Fruit fly (Drosophila melanogaster) whole organism, prepupa: Measurements from ENCODE around the gene CG32066.

Experiments used
- Blimp-1 ChIP-seq: fragments of 200-800 bp; sonication (Bioruptor generic); optimal IDR thresholded peaks from 3 replicates; lab custom pipeline; 2017; ENCODE audit warnings: missing biosample characterization, missing genetic modification characterization, mild to moderate bottlenecking, moderate library complexity, missing genetic modification reagents
- CG10631 ChIP-seq: fragments of 200-800 bp; sonication (Bioruptor generic); optimal IDR thresholded peaks from 2 replicates; lab custom pipeline; 2016; ENCODE audit warnings: missing biosample characterization, missing genetic modification characterization
- CG10669 ChIP-seq: fragments of 200-800 bp; sonication (Bioruptor generic); optimal IDR thresholded peaks from 3 replicates; lab custom pipeline; 2018; ENCODE audit warnings: missing biosample characterization, mild to moderate bottlenecking, missing genetic modification characterization, moderate library complexity
- CG11762 ChIP-seq: fragments of 200-800 bp; sonication (Bioruptor generic); optimal IDR thresholded peaks from 3 replicates; lab custom pipeline; 2016; ENCODE audit warnings: missing biosample characterization, missing genetic modification characterization; ENCODE audit not compliant: insufficient read depth
- CG11902 ChIP-seq: fragments of 200-800 bp; sonication (Bioruptor generic); optimal IDR thresholded peaks from 3 replicates; lab custom pipeline; 2016; ENCODE audit warnings: missing biosample characterization, missing genetic modification characterization
- CG15336 ChIP-seq: fragments of 200-800 bp; sonication (Bioruptor generic); IDR thresholded peaks from 2 replicates; pipeline ENCODE4 v1.3.6; 2022; ENCODE audit warnings: missing biosample characterization, missing genetic modification characterization
- CG1621 ChIP-seq: fragments of 200-800 bp; sonication (Bioruptor generic); optimal IDR thresholded peaks from 3 replicates; lab custom pipeline; 2018; ENCODE audit warnings: missing biosample characterization, mild to moderate bottlenecking, missing genetic modification characterization
- CG16779 ChIP-seq: fragments of 200-800 bp; sonication (Bioruptor generic); optimal IDR thresholded peaks from 3 replicates; lab custom pipeline; 2017; ENCODE audit warnings: missing biosample characterization, mild to moderate bottlenecking, missing genetic modification characterization
- CG3032 ChIP-seq: fragments of 200-800 bp; optimal IDR thresholded peaks from 2 replicates; lab custom pipeline; 2019; ENCODE audit warnings: missing biosample characterization, mild to moderate bottlenecking, missing genetic modification characterization, moderate library complexity
- CG32006 ChIP-seq: fragments of 200-800 bp; sonication (Bioruptor generic); optimal IDR thresholded peaks from 3 replicates; lab custom pipeline; 2017; ENCODE audit warnings: missing biosample characterization, mild to moderate bottlenecking, missing genetic modification characterization
- CG3919 ChIP-seq: fragments of 200-800 bp; sonication (Bioruptor generic); optimal IDR thresholded peaks from 3 replicates; lab custom pipeline; 2016; ENCODE audit warnings: missing biosample characterization, missing genetic modification characterization
- CG4318 ChIP-seq: fragments of 200-800 bp; sonication (Bioruptor generic); optimal IDR thresholded peaks from 3 replicates; lab custom pipeline; 2017; ENCODE audit warnings: missing biosample characterization, mild to moderate bottlenecking, missing genetic modification characterization
- CG6276 ChIP-seq: fragments of 200-800 bp; sonication (Bioruptor generic); optimal IDR thresholded peaks from 2 replicates; lab custom pipeline; 2017; ENCODE audit warnings: missing biosample characterization, mild to moderate bottlenecking, missing genetic modification characterization
- CG6792 ChIP-seq: fragments of 200-800 bp; sonication (Bioruptor generic); optimal IDR thresholded peaks from 3 replicates; lab custom pipeline; 2016; ENCODE audit warnings: missing biosample characterization, missing genetic modification characterization
- CG6808 ChIP-seq: fragments of 200-800 bp; sonication (Bioruptor generic); optimal IDR thresholded peaks from 3 replicates; lab custom pipeline; 2017; ENCODE audit warnings: missing biosample characterization, missing genetic modification characterization, mild to moderate bottlenecking, moderate library complexity, missing genetic modification reagents
- CG7368 ChIP-seq: fragments of 200-800 bp; sonication (Bioruptor generic); optimal IDR thresholded peaks from 3 replicates; lab custom pipeline; 2016; ENCODE audit warnings: missing biosample characterization, missing genetic modification characterization
- CG8119 ChIP-seq: fragments of 200-800 bp; sonication (Bioruptor generic); IDR thresholded peaks from 3 replicates; pipeline ENCODE4 v1.3.6; 2022; ENCODE audit warnings: missing biosample characterization, missing genetic modification characterization
- CG8319 ChIP-seq: fragments of 200-800 bp; sonication (Bioruptor generic); optimal IDR thresholded peaks from 3 replicates; lab custom pipeline; 2016; ENCODE audit warnings: missing biosample characterization, missing genetic modification characterization
- CG8632 ChIP-seq: fragments of 200-800 bp; sonication (Bioruptor generic); optimal IDR thresholded peaks from 3 replicates; lab custom pipeline; 2016; ENCODE audit warnings: missing biosample characterization, missing genetic modification characterization
- CG9139 ChIP-seq: fragments of 200-800 bp; sonication (Bioruptor generic); optimal IDR thresholded peaks from 3 replicates; lab custom pipeline; 2017; ENCODE audit warnings: missing biosample characterization, mild to moderate bottlenecking, missing genetic modification characterization
- Eip75B ChIP-seq: fragments of 200-800 bp; sonication (Bioruptor generic); optimal IDR thresholded peaks from 3 replicates; lab custom pipeline; 2016; ENCODE audit warnings: missing biosample characterization, missing genetic modification characterization
- Eip78C ChIP-seq: fragments of 200-800 bp; sonication (Bioruptor generic); peaks from one replicate; lab custom pipeline; 2016; ENCODE audit warnings: missing biosample characterization, missing genetic modification characterization
- Eip93F ChIP-seq: fragments of 200-800 bp; sonication (Bioruptor generic); optimal IDR thresholded peaks from 2 replicates; lab custom pipeline; 2016; ENCODE audit warnings: missing biosample characterization, mild to moderate bottlenecking, missing genetic modification characterization
- Ets21C ChIP-seq: fragments of 200-800 bp; sonication (Bioruptor generic); optimal IDR thresholded peaks from 3 replicates; lab custom pipeline; 2016; ENCODE audit warnings: missing biosample characterization, missing genetic modification characterization
- Ets96B ChIP-seq: fragments of 200-800 bp; optimal IDR thresholded peaks from 2 replicates; lab custom pipeline; 2019; ENCODE audit warnings: missing biosample characterization, mild to moderate bottlenecking, missing genetic modification characterization, moderate library complexity
- Hr38 ChIP-seq: sonication (Bioruptor generic); optimal IDR thresholded peaks from 2 replicates; lab custom pipeline; 2016; ENCODE audit warnings: missing biosample characterization, missing genetic modification characterization
- Hr39 ChIP-seq: fragments of 200-800 bp; sonication (Bioruptor generic); optimal IDR thresholded peaks from 2 replicates; lab custom pipeline; 2016; ENCODE audit warnings: missing biosample characterization, missing genetic modification characterization
- Hr4 ChIP-seq: fragments of 200-800 bp; sonication (Bioruptor generic); optimal IDR thresholded peaks from 3 replicates; lab custom pipeline; 2016; ENCODE audit warnings: missing biosample characterization, missing genetic modification characterization
- Met ChIP-seq: fragments of 200-800 bp; sonication (Bioruptor generic); optimal IDR thresholded peaks from 3 replicates; lab custom pipeline; 2016; ENCODE audit warnings: missing biosample characterization, missing genetic modification characterization
- Sox102F ChIP-seq: fragments of 200-800 bp; sonication (Bioruptor generic); optimal IDR thresholded peaks from 2 replicates; lab custom pipeline; 2016; ENCODE audit warnings: missing biosample characterization, mild to moderate bottlenecking, missing genetic modification characterization
- Sox14 ChIP-seq: fragments of 200-800 bp; sonication (Bioruptor generic); optimal IDR thresholded peaks from 3 replicates; lab custom pipeline; 2016; ENCODE audit warnings: missing biosample characterization, missing genetic modification characterization
- Sox15 ChIP-seq: fragments of 200-800 bp; sonication (Bioruptor generic); optimal IDR thresholded peaks from 3 replicates; lab custom pipeline; 2016; ENCODE audit warnings: missing biosample characterization, missing genetic modification characterization
- achi ChIP-seq: fragments of 200-800 bp; sonication (Bioruptor generic); optimal IDR thresholded peaks from 3 replicates; lab custom pipeline; 2016; ENCODE audit warnings: missing biosample characterization, missing genetic modification characterization
- acj6 ChIP-seq: fragments of 200-800 bp; sonication (Bioruptor generic); optimal IDR thresholded peaks from 3 replicates; lab custom pipeline; 2016; ENCODE audit warnings: missing biosample characterization, missing genetic modification characterization
- cyc ChIP-seq: fragments of 200-800 bp; sonication (Bioruptor generic); optimal IDR thresholded peaks from 3 replicates; lab custom pipeline; 2016; ENCODE audit warnings: missing biosample characterization, missing genetic modification characterization
- dac ChIP-seq: fragments of 200-800 bp; sonication (Bioruptor generic); optimal IDR thresholded peaks from 2 replicates; lab custom pipeline; 2017; ENCODE audit warnings: missing biosample characterization, mild to moderate bottlenecking, missing genetic modification characterization
- eg ChIP-seq: fragments of 200-800 bp; sonication (Bioruptor generic); IDR thresholded peaks from 3 replicates; pipeline ENCODE4 v1.3.6; 2022; ENCODE audit warnings: missing biosample characterization, missing genetic modification characterization
- esn ChIP-seq: fragments of 200-800 bp; sonication (Bioruptor generic); optimal IDR thresholded peaks from 2 replicates; lab custom pipeline; 2016; ENCODE audit warnings: missing biosample characterization, mild to moderate bottlenecking, missing genetic modification characterization, moderate library complexity
- fd59A ChIP-seq: fragments of 200-800 bp; sonication (Bioruptor generic); optimal IDR thresholded peaks from 2 replicates; lab custom pipeline; 2017; ENCODE audit warnings: missing biosample characterization, mild to moderate bottlenecking, missing genetic modification characterization, missing genetic modification reagents
- fkh ChIP-seq: fragments of 200-800 bp; sonication (Bioruptor generic); optimal IDR thresholded peaks from 3 replicates; lab custom pipeline; 2017; ENCODE audit warnings: missing biosample characterization, mild to moderate bottlenecking, missing genetic modification characterization, moderate library complexity
- lz ChIP-seq: fragments of 200-800 bp; sonication (Bioruptor generic); optimal IDR thresholded peaks from 3 replicates; lab custom pipeline; 2016; ENCODE audit warnings: missing biosample characterization, missing genetic modification characterization
- net ChIP-seq: fragments of 200-800 bp; sonication (Bioruptor generic); optimal IDR thresholded peaks from 3 replicates; lab custom pipeline; 2016; ENCODE audit warnings: missing biosample characterization, missing genetic modification characterization
- pdm3 ChIP-seq: fragments of 200-800 bp; sonication (Bioruptor generic); optimal IDR thresholded peaks from 3 replicates; lab custom pipeline; 2016; ENCODE audit warnings: missing biosample characterization, missing genetic modification characterization
- salr ChIP-seq, 2 experiments: fragments of 200-800 bp; sonication (Bioruptor generic); optimal IDR thresholded peaks; 3 replicates each; lab custom pipeline; 2016 to 2018; ENCODE audit warnings: missing biosample characterization in 2 of 2, missing genetic modification characterization in 2 of 2, mild to moderate bottlenecking in 1 of 2
- spab ChIP-seq: fragments of 200-800 bp; sonication (Bioruptor generic); optimal IDR thresholded peaks from 2 replicates; lab custom pipeline; 2017; ENCODE audit warnings: missing biosample characterization, mild to moderate bottlenecking, missing genetic modification characterization, missing genetic modification reagents
- ss ChIP-seq, 2 experiments: fragments of 200-800 bp; sonication (Bioruptor generic); optimal IDR thresholded peaks; 2 replicates in 1 of 2; 3 replicates in 1 of 2; lab custom pipeline; 2017 to 2018; ENCODE audit warnings: mild to moderate bottlenecking in 2 of 2, missing biosample characterization in 2 of 2, missing genetic modification characterization in 2 of 2, moderate library complexity in 1 of 2
- vri ChIP-seq: fragments of 200-800 bp; sonication (Bioruptor generic); optimal IDR thresholded peaks from 3 replicates; lab custom pipeline; 2016; ENCODE audit warnings: missing biosample characterization, mild to moderate bottlenecking, missing genetic modification characterization

The CG32066 gene

dm6 chr3L:10683899-10684340 lies 23.1 kb upstream of the CG32066 start (continued):
- TF ChIP-seq spab (GFP tag; lab: Kevin White, UChicago) = peak; percentile 72
- TF ChIP-seq CG6792 (GFP tag; lab: Kevin White, UChicago) = peak; percentile 69
- TF ChIP-seq CG16779 = peak; percentile 64
- peak; percentile 71 for TF ChIP-seq achi
- TF ChIP-seq CG8319 = peak; percentile 67
- no peak for TF ChIP-seq Eip93F
- no peak for TF ChIP-seq Hr38 (GFP tag; lab: Kevin White, UChicago)
- no peak for TF ChIP-seq CG8632 (GFP tag; lab: Kevin White, UChicago)
- TF ChIP-seq salr (GFP tag; optimal IDR thresholded peaks at IDR 0.05; lab: Kevin White, UChicago) = peak in 1 of 2 experiments; percentile 64
- peak; percentile 92 for TF ChIP-seq CG32006
- no peak for TF ChIP-seq CG9139 (GFP tag; lab: Kevin White, UChicago)
- peak; percentile 43 for TF ChIP-seq fd59A (GFP tag; lab: Kevin White, UChicago)
- TF ChIP-seq Ets96B (tag; lab: Kevin White, UChicago) = peak; percentile 64
- TF ChIP-seq, all 60 proteins: peak for 45

dm6 chr3L:10682725-10683367 lies 22.0 kb upstream of the CG32066 start:
- TF ChIP-seq Ets21C (GFP tag; lab: Kevin White, UChicago) (peak; percentile 87), acj6 (GFP tag; lab: Kevin White, UChicago) (peak; percentile 97), CG32006 (peak; percentile 100), CG11902 (GFP tag; lab: Kevin White, UChicago) (peak; percentile 96), vri (GFP tag; lab: Kevin White, UChicago) (peak; percentile 90), Eip78C (GFP tag; lab: Kevin White, UChicago) (peak; percentile 99), CG10631 (GFP tag; lab: Kevin White, UChicago) (peak; percentile 98), CG8119 (GFP tag; lab: Robert Waterston, UW) (peak; percentile 99), Met (GFP tag; lab: Kevin White, UChicago) (peak; percentile 96), pdm3 (GFP tag; lab: Kevin White, UChicago) (peak; percentile 94), Sox14 (GFP tag; lab: Kevin White, UChicago) (peak; percentile 94), esn (GFP tag; lab: Kevin White, UChicago) (peak; percentile 97), ss (GFP tag; optimal IDR thresholded peaks at IDR 0.05; lab: Kevin White, UChicago) (peak; percentile 94 to 96), CG4318 (GFP tag; lab: Kevin White, UChicago) (peak; percentile 99), CG3032 (peak; percentile 95), CG8632 (GFP tag; lab: Kevin White, UChicago) (peak; percentile 98), Hr39 (GFP tag; lab: Kevin White, UChicago) (peak; percentile 91), cyc (GFP tag; lab: Kevin White, UChicago) (peak; percentile 93), CG11762 (peak; percentile 97), spab (GFP tag; lab: Kevin White, UChicago) (peak; percentile 97), CG6276 (GFP tag; lab: Kevin White, UChicago) (peak; percentile 98), dac (GFP tag; lab: Kevin White, UChicago) (peak; percentile 96), CG6792 (GFP tag; lab: Kevin White, UChicago) (peak; percentile 97), Blimp-1 (GFP tag; lab: Kevin White, UChicago) (peak; percentile 92), eg (GFP tag; lab: Robert Waterston, UW) (peak; percentile 93), Eip93F (peak; percentile 71), CG6808 (GFP tag; lab: Kevin White, UChicago) (peak; percentile 96), CG1621 (tag; lab: Kevin White, UChicago) (peak; percentile 86), CG7368 (GFP tag; lab: Kevin White, UChicago) (peak; percentile 95), CG3919 (GFP tag; lab: Kevin White, UChicago) (peak; percentile 98), CG16779 (peak; percentile 96), CG8319 (peak; percentile 94), Sox102F (peak; percentile 92), Hr4 (GFP tag; lab: Kevin White, UChicago) (peak; percentile 97), fkh (GFP tag; lab: Kevin White, UChicago) (peak; percentile 92), Sox15 (GFP tag; lab: Kevin White, UChicago) (peak; percentile 97), CG15336 (GFP tag; lab: Robert Waterston, UW) (peak; percentile 99), lz (GFP tag; lab: Kevin White, UChicago) (peak; percentile 93), CG10669 (peak; percentile 92), CG9139 (GFP tag; lab: Kevin White, UChicago) (peak; percentile 91), Hr38 (GFP tag; lab: Kevin White, UChicago) (no peak), Eip75B (GFP tag; lab: Kevin White, UChicago) (peak; percentile 92), net (peak; percentile 98)
